Worm (Caenorhabditis elegans) whole organism, L3 larva: ENCODE data around the gene Y49F6B.20.

Experiments used
- aly-2 ChIP-seq: fragments of 150-350 bp; optimal IDR thresholded peaks from 2 replicates; lab custom pipeline; 2014; ENCODE audit warnings: missing biosample characterization, missing genetic modification characterization
- ceh-28 ChIP-seq: fragments of 150-350 bp; optimal IDR thresholded peaks from 2 replicates; lab custom pipeline; 2014; ENCODE audit warnings: missing biosample characterization, missing genetic modification reagents, missing genetic modification characterization
- elt-3 ChIP-seq, 3 experiments: fragments of 150-350 bp in 1 of 3; sonication (generic microtip) in 2 of 3; optimal IDR thresholded peaks; 2 replicates in 2 of 3; 4 replicates in 1 of 3; lab custom pipeline; 2014 to 2017; ENCODE audit warnings: missing biosample characterization in 3 of 3, missing genetic modification characterization in 3 of 3
- nhr-12 ChIP-seq: fragments of 150-350 bp; optimal IDR thresholded peaks from 2 replicates; lab custom pipeline; 2014; ENCODE audit warnings: missing biosample characterization, missing genetic modification characterization
- pqm-1 ChIP-seq: fragments of 150-350 bp; optimal IDR thresholded peaks from 2 replicates; lab custom pipeline; 2017; ENCODE audit warnings: missing biosample characterization, missing genetic modification characterization, inconsistent platforms
- zag-1 ChIP-seq: fragments of 150-350 bp; optimal IDR thresholded peaks from 2 replicates; lab custom pipeline; 2014; ENCODE audit warnings: missing biosample characterization, missing genetic modification characterization

DNA sequence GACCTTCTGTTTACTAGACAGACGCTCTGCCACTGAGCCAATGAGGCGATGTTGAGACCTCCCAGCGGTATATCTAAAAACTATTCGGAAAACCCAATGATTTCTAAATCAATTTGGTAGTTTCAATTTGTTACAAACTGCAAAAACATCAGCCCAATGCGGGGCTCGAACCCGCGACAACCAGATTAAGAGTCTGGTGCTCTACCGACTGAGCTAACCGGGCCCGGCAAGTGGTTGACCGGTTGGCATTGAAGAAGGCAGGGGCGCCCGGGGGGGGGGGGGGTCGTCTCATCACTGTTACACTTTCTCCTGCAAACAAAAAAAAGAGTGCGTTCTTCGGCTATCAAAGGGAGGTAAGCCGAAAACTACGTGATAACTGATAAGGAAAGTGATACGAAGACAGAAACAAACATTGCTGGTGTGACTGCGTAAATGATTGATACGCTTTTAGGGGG is 31.2 kb downstream of the Y49F6B.20 start:
- peak; percentile 69 for TF ChIP-seq pqm-1 (tag; lab: Kevin White, UChicago)
- TF ChIP-seq aly-2 (tag; lab: Kevin White, UChicago) = no peak
- no peak for TF ChIP-seq ceh-28 (tag; lab: Kevin White, UChicago)
- no peak for TF ChIP-seq zag-1 (tag; lab: Kevin White, UChicago)
- no peak for TF ChIP-seq elt-3 (tag; optimal IDR thresholded peaks at IDR 0.05; lab: Kevin White, UChicago)
- TF ChIP-seq nhr-12 (tag; lab: Kevin White, UChicago) = no peak
